Fruit fly (Drosophila melanogaster): ENCODE data around the gene ScsbetaG.
A peak's percentile ranks its signal among the peaks of the same experiment; 100 is the strongest.

The ScsbetaG gene

dm6 chr3L:5511959-5512358, 51.5 kb downstream of the ScsbetaG start (continued):
- no peak for TF ChIP-seq cg (GFP tag; optimal IDR thresholded peaks at IDR 0.05)
- peak; percentile 97 for TF ChIP-seq B-H2 (GFP tag; optimal IDR thresholded peaks at IDR 0.05)
- TF ChIP-seq CG17385 (GFP tag; optimal IDR thresholded peaks at IDR 0.05): peak; percentile 84
- no peak for TF ChIP-seq Hr78 (GFP tag; optimal IDR thresholded peaks at IDR 0.05)
- peak; percentile 94 for TF ChIP-seq CG6813 (GFP tag; optimal IDR thresholded peaks at IDR 0.05)
- TF ChIP-seq nom (GFP tag; optimal IDR thresholded peaks at IDR 0.05): no peak
- TF ChIP-seq bigmax (GFP tag; optimal IDR thresholded peaks at IDR 0.05): peak; percentile 71
- peak; percentile 100 for TF ChIP-seq Ets97D (GFP tag; optimal IDR thresholded peaks at IDR 0.05)
- peak; percentile 64 for TF ChIP-seq CG10267 (tag; optimal IDR thresholded peaks at IDR 0.05)
- peak; percentile 55; the same call in 2 of the 3 replicates for TF ChIP-seq knrl (GFP tag; IDR thresholded peaks at IDR 0.05; ENCODE audit: partially characterized antibody)
- TF ChIP-seq CG7372 (GFP tag; IDR thresholded peaks at IDR 0.05): peak; percentile 79
- TF ChIP-seq CG6689 (GFP tag; IDR thresholded peaks at IDR 0.05): peak; percentile 68
- TF ChIP-seq Mrtf (GFP tag; IDR thresholded peaks at IDR 0.05): peak; percentile 60; the same call in 2 of the 3 replicates
- peak; percentile 97 for TF ChIP-seq lab (GFP tag; optimal IDR thresholded peaks at IDR 0.05)

All from whole organism, embryonic.